Worm (Caenorhabditis elegans) whole organism, L1 larva: ENCODE data around the gene R08F11.1.
A peak's percentile ranks its signal among the peaks of the same experiment; 100 is the strongest.

Experiments
- F16B12.6 ChIP-seq: fragments of 150-350 bp; optimal IDR thresholded peaks from 2 replicates; lab custom pipeline; 2014; ENCODE audit warnings: missing biosample characterization, missing genetic modification characterization
- aly-2 ChIP-seq: fragments of 150-350 bp; optimal IDR thresholded peaks from 2 replicates; lab custom pipeline; 2014; ENCODE audit warnings: missing biosample characterization, missing genetic modification characterization
- blmp-1 ChIP-seq: fragments of 150-350 bp; optimal IDR thresholded peaks from 2 replicates; lab custom pipeline; 2014; ENCODE audit warnings: missing biosample characterization, missing genetic modification characterization
- ceh-63 ChIP-seq: fragments of 200-800 bp; sonication (Bioruptor generic); optimal IDR thresholded peaks from 2 replicates; lab custom pipeline; 2018; ENCODE audit warnings: mild to moderate bottlenecking, missing genetic modification characterization, missing compliant biosample characterization
- ceh-82 ChIP-seq, 3 experiments: fragments of 150-350 bp in 1 of 3; sonication (generic microtip) in 2 of 3; optimal IDR thresholded peaks; 2 replicates each; lab custom pipeline; 2014 to 2017; ENCODE audit warnings: missing biosample characterization in 3 of 3, missing genetic modification characterization in 3 of 3
- ceh-90 ChIP-seq: sonication (generic microtip); optimal IDR thresholded peaks from 2 replicates; lab custom pipeline; 2016; ENCODE audit warnings: missing genetic modification characterization, missing compliant biosample characterization
- ces-1 ChIP-seq: fragments of 150-350 bp; optimal IDR thresholded peaks from 2 replicates; lab custom pipeline; 2014; ENCODE audit warnings: missing biosample characterization, missing genetic modification reagents, missing genetic modification characterization
- dpl-1 ChIP-seq, 3 experiments: fragments of 150-350 bp in 2 of 3; sonication (generic microtip) in 1 of 3; optimal IDR thresholded peaks; 2 replicates each; lab custom pipeline; 2014 to 2017; ENCODE audit warnings: missing biosample characterization in 3 of 3, missing genetic modification characterization in 3 of 3, missing genetic modification reagents in 3 of 3
- efl-1 ChIP-seq, 4 experiments: fragments of 150-350 bp; optimal IDR thresholded peaks in 3 of 4; peaks in 1 of 4; 1 replicate in 1 of 4; 2 replicates in 3 of 4; lab custom pipeline; 2014; ENCODE audit warnings: missing biosample characterization in 2 of 4, missing genetic modification characterization in 2 of 4, missing genetic modification reagents in 2 of 4
- efl-3 ChIP-seq: fragments of 200-800 bp; sonication (Bioruptor generic); optimal IDR thresholded peaks from 2 replicates; lab custom pipeline; 2018; ENCODE audit warnings: mild to moderate bottlenecking, missing genetic modification characterization, missing compliant biosample characterization
- elt-2 ChIP-seq: sonication (generic microtip); optimal IDR thresholded peaks from 2 replicates; lab custom pipeline; 2016; ENCODE audit warnings: missing genetic modification characterization, mild to moderate bottlenecking, inconsistent platforms, missing compliant biosample characterization, missing genetic modification reagents
- elt-3 ChIP-seq, 6 experiments: fragments of 150-350 bp in 1 of 6; sonication (generic microtip); optimal IDR thresholded peaks; 2 replicates each; lab custom pipeline; 2017 to 2018; ENCODE audit warnings: missing biosample characterization in 6 of 6, missing genetic modification characterization in 6 of 6, inconsistent platforms in 1 of 6
- fkh-10 ChIP-seq: sonication (generic microtip); optimal IDR thresholded peaks from 2 replicates; lab custom pipeline; 2017; ENCODE audit warnings: missing biosample characterization, missing genetic modification reagents, missing genetic modification characterization
- fkh-4 ChIP-seq: sonication (generic microtip); optimal IDR thresholded peaks from 2 replicates; lab custom pipeline; 2016; ENCODE audit warnings: missing compliant biosample characterization, missing genetic modification characterization, borderline replicate concordance
- fkh-8 ChIP-seq: sonication (generic microtip); optimal IDR thresholded peaks from 2 replicates; lab custom pipeline; 2016; ENCODE audit warnings: mild to moderate bottlenecking, missing genetic modification characterization, missing compliant biosample characterization
- fos-1 ChIP-seq: fragments of 150-350 bp; optimal IDR thresholded peaks from 2 replicates; lab custom pipeline; 2014; ENCODE audit warnings: missing biosample characterization, missing genetic modification characterization
- grh-1 ChIP-seq: fragments of 200-800 bp; sonication (Bioruptor generic); IDR thresholded peaks from 2 replicates; pipeline ENCODE4 v1.3.6; 2022; ENCODE audit warnings: missing genetic modification reagents, missing genetic modification characterization, missing compliant biosample characterization
- irx-1 ChIP-seq: sonication (generic microtip); optimal IDR thresholded peaks from 2 replicates; lab custom pipeline; 2016; ENCODE audit warnings: missing genetic modification characterization, missing compliant biosample characterization
- lin-14 ChIP-seq: fragments of 200-800 bp; sonication (Bioruptor generic); optimal IDR thresholded peaks from 2 replicates; lab custom pipeline; 2018; ENCODE audit warnings: mild to moderate bottlenecking, missing genetic modification characterization, moderate library complexity, missing compliant biosample characterization
- lin-35 ChIP-seq, 2 experiments: fragments of 150-350 bp; optimal IDR thresholded peaks; 2 replicates each; lab custom pipeline; 2014; ENCODE audit warnings: missing biosample characterization in 2 of 2, missing genetic modification characterization in 2 of 2, missing genetic modification reagents in 2 of 2
- lsy-2 ChIP-seq, 2 experiments: fragments of 150-350 bp; optimal IDR thresholded peaks; 2 replicates each; lab custom pipeline; 2014; ENCODE audit warnings: missing biosample characterization in 2 of 2, missing genetic modification characterization in 2 of 2
- mdl-1 ChIP-seq, 2 experiments: fragments of 150-350 bp; optimal IDR thresholded peaks; 2 replicates each; lab custom pipeline; 2014 to 2017; ENCODE audit warnings: missing biosample characterization in 2 of 2, missing genetic modification characterization in 2 of 2, inconsistent platforms in 1 of 2
- nhr-12 ChIP-seq: sonication (generic microtip); optimal IDR thresholded peaks from 2 replicates; lab custom pipeline; 2017; ENCODE audit warnings: missing biosample characterization, missing genetic modification characterization
- nhr-28 ChIP-seq: fragments of 150-350 bp; optimal IDR thresholded peaks from 2 replicates; lab custom pipeline; 2014; ENCODE audit warnings: missing biosample characterization, missing genetic modification characterization
- nhr-47 ChIP-seq: sonication (generic microtip); optimal IDR thresholded peaks from 2 replicates; lab custom pipeline; 2016; ENCODE audit warnings: mild to moderate bottlenecking, missing genetic modification characterization, moderate library complexity, missing compliant biosample characterization
- nhr-71 ChIP-seq: sonication (generic microtip); optimal IDR thresholded peaks from 2 replicates; lab custom pipeline; 2016; ENCODE audit warnings: mild to moderate bottlenecking, missing genetic modification characterization, moderate library complexity, missing compliant biosample characterization
- nhr-85 ChIP-seq: sonication (generic microtip); peaks from one replicate; lab custom pipeline; 2016; ENCODE audit warnings: missing genetic modification characterization, inconsistent platforms, missing compliant biosample characterization
- nhr-90 ChIP-seq: sonication (generic microtip); optimal IDR thresholded peaks from 2 replicates; lab custom pipeline; 2016; ENCODE audit warnings: mild to moderate bottlenecking, missing genetic modification characterization, missing compliant biosample characterization; ENCODE audit not compliant: poor library complexity
- pag-3 ChIP-seq: sonication (generic microtip); optimal IDR thresholded peaks from 2 replicates; lab custom pipeline; 2017; ENCODE audit warnings: missing genetic modification characterization, mild to moderate bottlenecking, missing compliant biosample characterization, antibody characterized with exemption, borderline replicate concordance; ENCODE audit not compliant: insufficient read depth
- pax-3 ChIP-seq: fragments of 200-800 bp; sonication (Bioruptor generic); optimal IDR thresholded peaks from 2 replicates; lab custom pipeline; 2018; ENCODE audit warnings: mild to moderate bottlenecking, missing genetic modification characterization, moderate library complexity, missing compliant biosample characterization
- pqm-1 ChIP-seq: sonication (generic microtip); optimal IDR thresholded peaks from 3 replicates; lab custom pipeline; 2017; ENCODE audit warnings: missing biosample characterization, missing genetic modification characterization
- rnt-1 ChIP-seq: sonication (generic microtip); optimal IDR thresholded peaks from 2 replicates; lab custom pipeline; 2016; ENCODE audit warnings: mild to moderate bottlenecking, missing genetic modification characterization, moderate library complexity, missing compliant biosample characterization
- snpc-4 ChIP-seq: fragments of 150-350 bp; optimal IDR thresholded peaks from 2 replicates; lab custom pipeline; 2014; ENCODE audit warnings: missing biosample characterization, missing genetic modification characterization
- snu-23 ChIP-seq: sonication (generic microtip); optimal IDR thresholded peaks from 2 replicates; lab custom pipeline; 2016; ENCODE audit warnings: missing genetic modification characterization, missing compliant biosample characterization
- sptf-1 ChIP-seq: fragments of 150-350 bp; optimal IDR thresholded peaks from 2 replicates; lab custom pipeline; 2014; ENCODE audit warnings: missing biosample characterization, missing genetic modification characterization
- tbx-2 ChIP-seq: sonication (generic microtip); optimal IDR thresholded peaks from 2 replicates; lab custom pipeline; 2016; ENCODE audit warnings: missing genetic modification characterization, missing compliant biosample characterization
- tlp-1 ChIP-seq: fragments of 150-350 bp; optimal IDR thresholded peaks from 2 replicates; lab custom pipeline; 2014; ENCODE audit warnings: missing biosample characterization, missing genetic modification characterization
- unc-130 ChIP-seq: fragments of 150-350 bp; optimal IDR thresholded peaks from 2 replicates; lab custom pipeline; 2017; ENCODE audit warnings: missing biosample characterization, missing genetic modification characterization, inconsistent platforms
- unc-30 ChIP-seq: sonication (generic microtip); optimal IDR thresholded peaks from 2 replicates; lab custom pipeline; 2017; ENCODE audit warnings: missing biosample characterization, missing genetic modification characterization
- unc-62 ChIP-seq: fragments of 150-350 bp; optimal IDR thresholded peaks from 2 replicates; lab custom pipeline; 2014; ENCODE audit warnings: missing biosample characterization, missing genetic modification reagents, missing genetic modification characterization
- unc-86 ChIP-seq: sonication (generic microtip); optimal IDR thresholded peaks from 2 replicates; lab custom pipeline; 2016; ENCODE audit warnings: missing genetic modification characterization, missing compliant biosample characterization
- zag-1 ChIP-seq: fragments of 150-350 bp; optimal IDR thresholded peaks from 2 replicates; lab custom pipeline; 2014; ENCODE audit warnings: missing biosample characterization, missing genetic modification characterization
- zip-4 ChIP-seq: fragments of 200-800 bp; sonication (Bioruptor generic); optimal IDR thresholded peaks from 2 replicates; lab custom pipeline; 2018; ENCODE audit warnings: mild to moderate bottlenecking, missing genetic modification characterization, moderate library complexity, missing compliant biosample characterization

Gene R08F11.1

DNA sequence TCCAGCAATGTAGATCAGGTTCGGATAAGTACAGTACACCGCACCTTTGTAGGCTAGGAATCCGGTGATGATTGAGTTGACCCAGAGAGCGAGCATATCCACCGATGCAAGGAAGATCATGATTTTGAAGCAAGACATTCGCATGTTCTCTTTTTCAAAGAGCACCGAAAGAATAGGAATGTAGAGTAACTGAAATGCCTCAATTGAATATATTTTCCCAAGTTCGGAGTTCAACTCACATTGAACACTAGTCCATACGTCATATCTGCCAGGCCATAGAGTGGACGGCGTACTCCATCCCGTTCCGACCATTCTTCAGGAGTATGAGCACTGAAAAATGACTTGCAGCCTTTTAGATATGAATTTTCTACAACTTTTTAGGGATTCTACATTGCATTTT, 15.7 kb upstream of the R08F11.1 start:
- TF ChIP-seq efl-3 (no peak), nhr-85 (tag; lab: Kevin White, UChicago) (peak; percentile 0)

DNA sequence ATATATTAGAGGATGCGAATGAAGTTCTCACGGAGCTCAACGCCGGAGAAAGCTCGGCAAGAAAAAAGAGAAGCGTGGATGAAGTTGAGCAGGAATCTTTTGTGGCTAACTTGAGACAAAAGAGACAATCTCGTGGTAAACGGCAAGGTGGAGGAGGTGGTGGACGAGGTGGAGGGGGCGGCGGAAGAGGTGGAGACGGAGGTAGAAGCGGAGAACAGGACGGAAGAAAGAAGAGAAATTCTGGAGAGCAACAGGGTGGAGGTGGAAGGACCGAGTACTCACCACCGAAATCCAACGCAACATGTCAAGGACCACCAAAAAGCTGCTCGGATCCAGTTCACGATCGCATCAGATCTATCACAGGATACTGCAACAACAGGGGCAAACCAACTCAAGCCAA, 6.4 kb upstream of the R08F11.1 start:
- TF ChIP-seq ceh-82 (tag; optimal IDR thresholded peaks at IDR 0.05; lab: Kevin White, UChicago), result no peak
- no peak for TF ChIP-seq zag-1 (tag; lab: Kevin White, UChicago)
- TF ChIP-seq nhr-47 (tag; lab: Kevin White, UChicago), result no peak
- no peak for TF ChIP-seq dpl-1 (GFP tag; optimal IDR thresholded peaks at IDR 0.05; lab: Kevin White, UChicago)
- no peak for TF ChIP-seq tlp-1 (tag; lab: Kevin White, UChicago)
- TF ChIP-seq efl-1 (optimal IDR thresholded peaks at IDR 0.05; lab: Kevin White, UChicago), result no peak
- no peak for TF ChIP-seq efl-1 (GFP tag; optimal IDR thresholded peaks at IDR 0.05 in 1 of 2; lab: Kevin White, UChicago)
- TF ChIP-seq lin-14 (GFP tag; lab: Kevin White, UChicago), result no peak
- TF ChIP-seq unc-30 (tag; lab: Kevin White, UChicago), result no peak
- TF ChIP-seq snpc-4 (tag; lab: Kevin White, UChicago), result no peak
- TF ChIP-seq nhr-90, result no peak
- no peak for TF ChIP-seq ceh-63 (GFP tag; lab: Kevin White, UChicago)
- no peak for TF ChIP-seq aly-2
- TF ChIP-seq tbx-2, result no peak
- no peak for TF ChIP-seq unc-130 (tag; lab: Kevin White, UChicago)
- TF ChIP-seq nhr-28 (tag; lab: Kevin White, UChicago), result no peak
- TF ChIP-seq unc-62, result no peak
- no peak for TF ChIP-seq F16B12.6 (tag; lab: Kevin White, UChicago)

DNA sequence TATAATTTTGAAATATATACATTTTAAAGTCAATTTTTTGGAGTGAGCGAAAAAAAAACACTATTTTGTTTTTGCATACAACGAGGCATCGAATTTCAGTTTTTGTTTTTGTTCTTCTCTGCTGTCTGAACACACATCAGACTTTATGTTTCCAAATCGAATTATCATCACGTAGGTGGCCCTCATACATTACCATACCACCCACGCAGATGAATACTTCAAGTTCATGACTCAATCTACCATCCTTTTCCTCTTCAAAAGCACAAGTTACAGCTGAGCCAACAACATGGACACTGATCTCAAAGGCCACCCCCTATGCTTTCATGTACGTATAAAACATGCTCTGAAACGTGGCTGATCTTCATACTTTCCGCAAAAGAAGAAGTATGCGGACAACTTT, 5.8 kb upstream of the R08F11.1 start, which contains the start of gene R08F11.7:
Gene R08F11.7, plus strand, starts transcription at position 301 of the 400 bp plus-strand sequence.
- TF ChIP-seq fkh-4 (tag; lab: Kevin White, UChicago), result no peak
- no peak for TF ChIP-seq pqm-1
- no peak for TF ChIP-seq nhr-12 (tag; lab: Kevin White, UChicago)
- no peak for TF ChIP-seq zip-4 (GFP tag; lab: Kevin White, UChicago)
- no peak for TF ChIP-seq unc-86 (tag; lab: Kevin White, UChicago)
- no peak for TF ChIP-seq ces-1 (GFP tag; lab: Kevin White, UChicago)
- no peak for TF ChIP-seq zag-1 (tag; lab: Kevin White, UChicago)
- no peak for TF ChIP-seq nhr-71 (tag; lab: Kevin White, UChicago)

- TF ChIP-seq lin-14 (GFP tag; lab: Kevin White, UChicago), result peak; percentile 56
- no peak for TF ChIP-seq fos-1 (tag; lab: Kevin White, UChicago)
- peak; percentile 1 for TF ChIP-seq pax-3 (tag; lab: Kevin White, UChicago)
- TF ChIP-seq grh-1 (GFP tag; lab: Robert Waterston, UW), result no peak
- TF ChIP-seq nhr-85 (tag; lab: Kevin White, UChicago), result no peak
- TF ChIP-seq efl-1 (optimal IDR thresholded peaks at IDR 0.05; lab: Kevin White, UChicago), result no peak
- peak in 1 of 2 experiments; percentile 64 for TF ChIP-seq efl-1 (GFP tag; optimal IDR thresholded peaks at IDR 0.05 in 1 of 2; lab: Kevin White, UChicago)
- TF ChIP-seq nhr-12 (tag; lab: Kevin White, UChicago), result no peak
- TF ChIP-seq fkh-8 (tag; lab: Kevin White, UChicago), result peak; percentile 32
- TF ChIP-seq fkh-10 (GFP tag; lab: Kevin White, UChicago), result peak; percentile 79
Measured at ce11 chrV:3788538-3788937, 4.5 kb upstream of the R08F11.1 start.

- TF ChIP-seq ceh-63 (GFP tag; lab: Kevin White, UChicago) (no peak), mdl-1 (tag; optimal IDR thresholded peaks at IDR 0.05; lab: Kevin White, UChicago) (peak in 1 of 2 experiments; percentile 28), efl-1 (optimal IDR thresholded peaks at IDR 0.05; lab: Kevin White, UChicago) (no peak), efl-1 (GFP tag; optimal IDR thresholded peaks at IDR 0.05 in 1 of 2; lab: Kevin White, UChicago) (peak in 1 of 2 experiments; percentile 87), elt-2 (peak; percentile 61), rnt-1 (tag; lab: Kevin White, UChicago) (no peak), unc-30 (tag; lab: Kevin White, UChicago) (no peak), ceh-90 (no peak), fkh-10 (GFP tag; lab: Kevin White, UChicago) (no peak), blmp-1 (tag; lab: Kevin White, UChicago) (peak; percentile 43), tbx-2 (no peak), pag-3 (tag; lab: Kevin White, UChicago) (no peak), pqm-1 (no peak), lin-35 (GFP tag; optimal IDR thresholded peaks at IDR 0.05; lab: Kevin White, UChicago) (peak in 1 of 2 experiments; percentile 37), efl-3 (no peak), elt-3 (tag; optimal IDR thresholded peaks at IDR 0.05; lab: Kevin White, UChicago) (peak in 1 of 6 experiments; percentile 12), lsy-2 (tag; optimal IDR thresholded peaks at IDR 0.05; lab: Kevin White, UChicago) (no peak), snu-23 (GFP tag; lab: Kevin White, UChicago) (peak; percentile 32), sptf-1 (no peak), irx-1 (tag; lab: Kevin White, UChicago) (no peak), fkh-8 (tag; lab: Kevin White, UChicago) (no peak)
Measured at ce11 chrV:3776946-3777345, 7.1 kb downstream of the R08F11.1 start.
